Fruit fly (Drosophila melanogaster) whole organism, wandering third instar larva: ENCODE measurements around the gene Kmn2.

ENCODE experiments used
- Abd-B ChIP-seq: fragments of >200 bp; optimal IDR thresholded peaks from 2 replicates; lab custom pipeline; 2017; ENCODE audit warnings: missing biosample characterization, missing genetic modification characterization
- CG32264 ChIP-seq: fragments of 200-800 bp; sonication (Bioruptor generic); optimal IDR thresholded peaks from 2 replicates; lab custom pipeline; 2016; ENCODE audit warnings: missing biosample characterization, missing genetic modification characterization
- CG9705 ChIP-seq: fragments of 200-800 bp; sonication (Bioruptor generic); optimal IDR thresholded peaks from 2 replicates; lab custom pipeline; 2018; ENCODE audit warnings: missing biosample characterization, mild to moderate bottlenecking, missing genetic modification characterization
- CrebA ChIP-seq: fragments of 200-800 bp; sonication (Bioruptor generic); optimal IDR thresholded peaks from 2 replicates; lab custom pipeline; 2016; ENCODE audit warnings: missing biosample characterization, mild to moderate bottlenecking, missing genetic modification characterization, borderline replicate concordance
- Dfd ChIP-seq: fragments of >200 bp; optimal IDR thresholded peaks from 2 replicates; lab custom pipeline; 2017; ENCODE audit warnings: missing biosample characterization, missing genetic modification characterization
- Dif ChIP-seq: fragments of 200-275, 200-300 bp; sonication (Bioruptor generic); optimal IDR thresholded peaks from 2 replicates; lab custom pipeline; 2018; ENCODE audit warnings: missing biosample characterization, missing genetic modification characterization; ENCODE audit not compliant: partially characterized antibody
- GATAd ChIP-seq: sonication (Bioruptor generic); optimal IDR thresholded peaks from 2 replicates; lab custom pipeline; 2016; ENCODE audit warnings: missing biosample characterization, missing genetic modification characterization
- HLH106 ChIP-seq: fragments of 200-800 bp; optimal IDR thresholded peaks from 3 replicates; lab custom pipeline; 2019; ENCODE audit warnings: missing biosample characterization, mild to moderate bottlenecking, missing genetic modification characterization, moderate library complexity
- Hnf4 ChIP-seq: fragments of 200-800 bp; sonication (Bioruptor generic); optimal IDR thresholded peaks from 2 replicates; lab custom pipeline; 2016; ENCODE audit warnings: missing biosample characterization, mild to moderate bottlenecking, missing genetic modification characterization
- Hr78 ChIP-seq: fragments of >200 bp; optimal IDR thresholded peaks from 2 replicates; lab custom pipeline; 2017; ENCODE audit warnings: missing biosample characterization, missing genetic modification characterization
- Hr83 ChIP-seq: fragments of 200-300 bp; sonication (Bioruptor generic); optimal IDR thresholded peaks from 2 replicates; lab custom pipeline; 2016; ENCODE audit warnings: missing biosample characterization, mild to moderate bottlenecking, missing genetic modification characterization, moderate library complexity; ENCODE audit not compliant: poor library complexity, severe bottlenecking
- Jra ChIP-seq: sonication (Bioruptor generic); optimal IDR thresholded peaks from 2 replicates; lab custom pipeline; 2016; ENCODE audit warnings: missing biosample characterization, missing genetic modification characterization
- Mio ChIP-seq: sonication (Bioruptor generic); optimal IDR thresholded peaks from 2 replicates; lab custom pipeline; 2016; ENCODE audit warnings: missing biosample characterization, missing genetic modification characterization
- Myc ChIP-seq: fragments of >200 bp; optimal IDR thresholded peaks from 2 replicates; lab custom pipeline; 2017
- N ChIP-seq: fragments of >200 bp; optimal IDR thresholded peaks from 2 replicates; lab custom pipeline; 2018; ENCODE audit warnings: missing biosample characterization, missing external identifiers, missing genetic modification characterization
- OdsH ChIP-seq: fragments of 200-800 bp; sonication (Bioruptor generic); optimal IDR thresholded peaks from 2 replicates; lab custom pipeline; 2016; ENCODE audit warnings: missing biosample characterization, mild to moderate bottlenecking, missing genetic modification characterization
- Rel ChIP-seq, 2 experiments: fragments of 200-800 bp; sonication (Bioruptor generic) in 1 of 2; optimal IDR thresholded peaks; 2 replicates in 1 of 2; 3 replicates in 1 of 2; lab custom pipeline; 2016 to 2019; ENCODE audit warnings: mild to moderate bottlenecking in 2 of 2, missing biosample characterization in 2 of 2, missing genetic modification characterization in 2 of 2, moderate library complexity in 1 of 2
- Sp1 ChIP-seq: fragments of 200-800 bp; sonication (Bioruptor generic); optimal IDR thresholded peaks from 3 replicates; lab custom pipeline; 2019; ENCODE audit warnings: missing biosample characterization, mild to moderate bottlenecking, missing genetic modification characterization, moderate library complexity
- Vsx2 ChIP-seq: fragments of 200-300, 225-300 bp; sonication (Bioruptor generic); optimal IDR thresholded peaks from 2 replicates; lab custom pipeline; 2018; ENCODE audit warnings: missing biosample characterization, missing genetic modification characterization; ENCODE audit not compliant: partially characterized antibody
- br ChIP-seq: fragments of 200-800 bp; sonication (Bioruptor generic); optimal IDR thresholded peaks from 2 replicates; lab custom pipeline; 2016; ENCODE audit warnings: missing biosample characterization, missing genetic modification characterization
- brk ChIP-seq: fragments of 200-800 bp; sonication (Bioruptor generic); optimal IDR thresholded peaks from 2 replicates; lab custom pipeline; 2016; ENCODE audit warnings: missing biosample characterization, mild to moderate bottlenecking, missing genetic modification characterization
- dl ChIP-seq, 2 experiments: fragments of 175-275, 200-275 bp in 1 of 2; fragments of 200-275 bp in 1 of 2; sonication (Bioruptor generic); optimal IDR thresholded peaks; lab custom pipeline; 2018; ENCODE audit warnings: mild to moderate bottlenecking in 2 of 2, missing biosample characterization in 2 of 2, missing genetic modification characterization in 2 of 2, moderate library complexity in 2 of 2; ENCODE audit not compliant: partially characterized antibody in 2 of 2, insufficient read depth in 1 of 2
- dmrt93B ChIP-seq: fragments of 200-800 bp; sonication (Bioruptor generic); optimal IDR thresholded peaks from 2 replicates; lab custom pipeline; 2018; ENCODE audit warnings: missing biosample characterization, mild to moderate bottlenecking, missing genetic modification characterization
- dsf ChIP-seq: sonication (Bioruptor generic); optimal IDR thresholded peaks from 2 replicates; lab custom pipeline; 2016; ENCODE audit warnings: missing biosample characterization, missing genetic modification characterization, borderline replicate concordance
- ey ChIP-seq: fragments of 200-800 bp; sonication (Bioruptor generic); optimal IDR thresholded peaks from 2 replicates; lab custom pipeline; 2016; ENCODE audit warnings: missing biosample characterization, missing genetic modification characterization
- foxo ChIP-seq, 2 experiments: fragments of 200-800 bp; sonication (Bioruptor generic); optimal IDR thresholded peaks; 2 replicates in 1 of 2; 3 replicates in 1 of 2; lab custom pipeline; 2016 to 2017; ENCODE audit warnings: missing biosample characterization in 2 of 2, missing genetic modification characterization in 2 of 2
- fru ChIP-seq: fragments of 200-800 bp; sonication (Bioruptor generic); optimal IDR thresholded peaks from 3 replicates; lab custom pipeline; 2016; ENCODE audit warnings: missing biosample characterization, mild to moderate bottlenecking, missing genetic modification characterization
- h ChIP-seq: fragments of 200-800 bp; sonication (Bioruptor generic); optimal IDR thresholded peaks from 3 replicates; lab custom pipeline; 2016; ENCODE audit warnings: missing biosample characterization, mild to moderate bottlenecking, missing genetic modification characterization
- jim ChIP-seq: fragments of 175-275, 200-325 bp; sonication (Bioruptor generic); optimal IDR thresholded peaks from 2 replicates; lab custom pipeline; 2016; ENCODE audit warnings: missing biosample characterization, mild to moderate bottlenecking, missing genetic modification characterization
- lola ChIP-seq: fragments of >200 bp; optimal IDR thresholded peaks from 2 replicates; lab custom pipeline; 2017; ENCODE audit warnings: missing biosample characterization, missing genetic modification characterization
- pan ChIP-seq: fragments of >200 bp; optimal IDR thresholded peaks from 2 replicates; lab custom pipeline; 2017
- psq ChIP-seq: fragments of 200-800 bp; sonication (Bioruptor generic); optimal IDR thresholded peaks from 3 replicates; lab custom pipeline; 2017; ENCODE audit warnings: missing biosample characterization, mild to moderate bottlenecking, missing genetic modification characterization, moderate library complexity
- rgr ChIP-seq: fragments of 200-800 bp; sonication (Bioruptor generic); optimal IDR thresholded peaks from 3 replicates; lab custom pipeline; 2016; ENCODE audit warnings: missing biosample characterization, mild to moderate bottlenecking, missing genetic modification characterization
- sage ChIP-seq: fragments of 200-800 bp; sonication (Bioruptor generic); optimal IDR thresholded peaks from 2 replicates; lab custom pipeline; 2016; ENCODE audit warnings: missing biosample characterization, mild to moderate bottlenecking, missing genetic modification characterization
- sv ChIP-seq: fragments of 200-800 bp; sonication (Bioruptor generic); optimal IDR thresholded peaks from 3 replicates; lab custom pipeline; 2016; ENCODE audit warnings: missing biosample characterization, missing genetic modification characterization
- tai ChIP-seq: sonication (Bioruptor generic); optimal IDR thresholded peaks from 2 replicates; lab custom pipeline; 2016; ENCODE audit warnings: missing biosample characterization, missing genetic modification characterization
- usp ChIP-seq: fragments of >200 bp; optimal IDR thresholded peaks from 2 replicates; lab custom pipeline; 2017; ENCODE audit warnings: missing biosample characterization, missing genetic modification characterization
- woc ChIP-seq: sonication (Bioruptor generic); optimal IDR thresholded peaks from 2 replicates; lab custom pipeline; 2016; ENCODE audit warnings: missing biosample characterization, mild to moderate bottlenecking, missing genetic modification characterization

The Kmn2 gene

dm6 chr3R:7977011-7977925 is 23.8 kb downstream of the Kmn2 start:
- TF ChIP-seq Vsx2 (peak; percentile 54), Sp1 (GFP tag; lab: Kevin White, UChicago) (peak; percentile 34), Rel (GFP tag; optimal IDR thresholded peaks at IDR 0.05; lab: Kevin White, UChicago) (no peak), Rel (tag; optimal IDR thresholded peaks at IDR 0.05; lab: Kevin White, UChicago) (peak; percentile 69), br (GFP tag; lab: Kevin White, UChicago) (peak; percentile 17), N (GFP tag; lab: Kevin White, UChicago) (no peak), Abd-B (GFP tag; lab: Kevin White, UChicago) (no peak), sv (GFP tag; lab: Kevin White, UChicago) (peak; percentile 8), ey (GFP tag; lab: Kevin White, UChicago) (no peak), Hr83 (no peak), h (GFP tag; lab: Kevin White, UChicago) (peak; percentile 50), sage (GFP tag; lab: Kevin White, UChicago) (no peak), lola (GFP tag; lab: Kevin White, UChicago) (no peak), Dfd (GFP tag; lab: Kevin White, UChicago) (no peak), Myc (lab: Kevin White, UChicago) (no peak), foxo (GFP tag; optimal IDR thresholded peaks at IDR 0.05; lab: Kevin White, UChicago) (peak in 1 of 2 experiments; percentile 8), pan (no peak), dl (GFP tag; optimal IDR thresholded peaks at IDR 0.05; lab: Kevin White, UChicago; ENCODE audit: insufficient read depth in 1 of 2, partially characterized antibody in 2 of 2) (no peak), dsf (GFP tag; lab: Kevin White, UChicago) (no peak), jim (no peak), CrebA (GFP tag; lab: Kevin White, UChicago) (peak; percentile 27), HLH106 (tag; lab: Kevin White, UChicago) (peak; percentile 4), woc (peak; percentile 13), CG32264 (GFP tag; lab: Kevin White, UChicago) (no peak), fru (GFP tag; lab: Kevin White, UChicago) (no peak), rgr (GFP tag; lab: Kevin White, UChicago) (peak; percentile 28), psq (GFP tag; lab: Kevin White, UChicago) (no peak), Dif (GFP tag; lab: Kevin White, UChicago) (peak; percentile 82), Jra (GFP tag; lab: Kevin White, UChicago) (no peak), OdsH (peak; percentile 7), brk (GFP tag; lab: Kevin White, UChicago) (no peak), GATAd (no peak), CG9705 (GFP tag; lab: Kevin White, UChicago) (no peak), tai (GFP tag; lab: Kevin White, UChicago) (no peak), Hnf4 (GFP tag; lab: Kevin White, UChicago) (peak; percentile 56), Mio (no peak), usp (no peak), dmrt93B (GFP tag; lab: Kevin White, UChicago) (no peak), Hr78 (GFP tag; lab: Kevin White, UChicago) (no peak)

- TF ChIP-seq Rel (GFP tag; optimal IDR thresholded peaks at IDR 0.05; lab: Kevin White, UChicago) (no peak), Rel (tag; optimal IDR thresholded peaks at IDR 0.05; lab: Kevin White, UChicago) (no peak), Jra (GFP tag; lab: Kevin White, UChicago) (no peak), GATAd (no peak), CG32264 (GFP tag; lab: Kevin White, UChicago) (no peak), psq (GFP tag; lab: Kevin White, UChicago) (no peak)
These were observed 28.1 kb downstream of the Kmn2 start for dm6 chr3R:7973049-7973448.
